Worm (Caenorhabditis elegans): Measurements from ENCODE around the gene Y62F5A.10.

- TF ChIP-seq pha-4 (tag; optimal IDR thresholded peaks at IDR 0.05) (no peak), ztf-11 (tag; optimal IDR thresholded peaks at IDR 0.05) (no peak), zip-8 (tag; optimal IDR thresholded peaks at IDR 0.05) (no peak), unc-62 (GFP tag; optimal IDR thresholded peaks at IDR 0.05) (no peak), lsy-2 (tag; optimal IDR thresholded peaks at IDR 0.05) (no peak), flh-1 (GFP tag; optimal IDR thresholded peaks at IDR 0.05) (no peak), snpc-4 (tag; optimal IDR thresholded peaks at IDR 0.05) (no peak), nhr-28 (tag; optimal IDR thresholded peaks at IDR 0.05) (no peak)
Measured at ce11 chrII:11569213-11569868, 47.9 kb downstream of the Y62F5A.10 start, which contains the start of the genes F54D5.23 and F54D5.4.

All from whole organism, mixed stage, embryonic.